Worm (Caenorhabditis elegans): ENCODE results near the gene F17C11.12.

F17C11.12 gene

ce11 chrV:10967594-10968273 lies 31.0 kb upstream of the F17C11.12 start:
- TF ChIP-seq K09A11.1 (tag; optimal IDR thresholded peaks at IDR 0.05; ENCODE audit: insufficient read depth) (no peak), fax-1 (tag; optimal IDR thresholded peaks at IDR 0.05) (no peak), madf-2 (tag; optimal IDR thresholded peaks at IDR 0.05) (no peak), ceh-9 (tag; optimal IDR thresholded peaks at IDR 0.05) (no peak), dmd-4 (tag; optimal IDR thresholded peaks at IDR 0.05; ENCODE audit: borderline replicate concordance) (no peak), Y22D7AL.16 (tag; optimal IDR thresholded peaks at IDR 0.05) (no peak), nhr-232 (tag; optimal IDR thresholded peaks at IDR 0.05) (no peak), pha-4 (tag; optimal IDR thresholded peaks at IDR 0.05) (no peak), ceh-18 (tag; optimal IDR thresholded peaks at IDR 0.05) (no peak), lin-11 (tag; optimal IDR thresholded peaks at IDR 0.05) (no peak), pha-2 (tag; optimal IDR thresholded peaks at IDR 0.05) (no peak), hlh-15 (tag; optimal IDR thresholded peaks at IDR 0.05) (no peak)

ce11 chrV:10966874-10967273 lies 30.2 kb upstream of the F17C11.12 start:
- TF ChIP-seq hlh-8 (tag; optimal IDR thresholded peaks at IDR 0.05) = no peak
- TF ChIP-seq ceh-18 (tag; optimal IDR thresholded peaks at IDR 0.05) = no peak
- TF ChIP-seq ceh-34 (tag; optimal IDR thresholded peaks at IDR 0.05) = no peak
- no peak for TF ChIP-seq syd-9 (tag; optimal IDR thresholded peaks at IDR 0.05)
- TF ChIP-seq hlh-15 (tag; optimal IDR thresholded peaks at IDR 0.05) = no peak
- TF ChIP-seq mec-3 (tag; optimal IDR thresholded peaks at IDR 0.05; ENCODE audit: borderline replicate concordance) = no peak
- TF ChIP-seq C08G9.2 (tag; optimal IDR thresholded peaks at IDR 0.05) = no peak
- TF ChIP-seq K09A11.1 (tag; optimal IDR thresholded peaks at IDR 0.05; ENCODE audit: insufficient read depth) = no peak
- no peak for TF ChIP-seq gmeb-2 (tag; optimal IDR thresholded peaks at IDR 0.05)
- TF ChIP-seq fkh-10 (GFP tag; optimal IDR thresholded peaks at IDR 0.05) = no peak
- no peak for TF ChIP-seq ets-4 (tag; optimal IDR thresholded peaks at IDR 0.05)

- TF ChIP-seq ceh-9 (tag; optimal IDR thresholded peaks at IDR 0.05) (no peak), elt-2 (tag; optimal IDR thresholded peaks at IDR 0.05) (no peak), fax-1 (tag; optimal IDR thresholded peaks at IDR 0.05) (no peak), pax-1 (tag; optimal IDR thresholded peaks at IDR 0.05) (no peak), lim-6 (tag; optimal IDR thresholded peaks at IDR 0.05) (no peak), ceh-45 (GFP tag; IDR thresholded peaks at IDR 0.05) (no peak), zip-5 (tag; optimal IDR thresholded peaks at IDR 0.05) (no peak), che-1 (tag; optimal IDR thresholded peaks at IDR 0.05) (no peak), tbx-2 (tag; optimal IDR thresholded peaks at IDR 0.05) (peak; percentile 72), K02D7.2 (tag; optimal IDR thresholded peaks at IDR 0.05) (no peak), ttx-3 (tag; optimal IDR thresholded peaks at IDR 0.05) (no peak), unc-55 (GFP tag; optimal IDR thresholded peaks at IDR 0.05) (peak; percentile 85), pha-4 (tag; optimal IDR thresholded peaks at IDR 0.05) (no peak), hlh-13 (GFP tag; optimal IDR thresholded peaks at IDR 0.05) (no peak), hlh-6 (tag; optimal IDR thresholded peaks at IDR 0.05) (no peak), ahr-1 (tag; optimal IDR thresholded peaks at IDR 0.05) (no peak), pag-3 (tag; optimal IDR thresholded peaks at IDR 0.05; ENCODE audit: borderline replicate concordance) (no peak), ceh-2 (tag; optimal IDR thresholded peaks at IDR 0.05) (peak; percentile 18), K09A11.1 (tag; optimal IDR thresholded peaks at IDR 0.05; ENCODE audit: insufficient read depth) (no peak), ref-2 (tag; optimal IDR thresholded peaks at IDR 0.05) (peak; percentile 72), madf-2 (tag; optimal IDR thresholded peaks at IDR 0.05) (no peak), dve-1 (tag; optimal IDR thresholded peaks at IDR 0.05) (peak; percentile 85), F13H6.1 (tag; optimal IDR thresholded peaks at IDR 0.05) (no peak), unc-3 (GFP tag; conservative IDR thresholded peaks at IDR 0.05) (no peak), unc-3 (tag; optimal IDR thresholded peaks at IDR 0.05) (no peak), C08G9.2 (tag; optimal IDR thresholded peaks at IDR 0.05) (no peak), syd-9 (tag; optimal IDR thresholded peaks at IDR 0.05) (peak; percentile 25), nfya-1 (tag; optimal IDR thresholded peaks at IDR 0.05) (peak; percentile 88), mec-3 (tag; optimal IDR thresholded peaks at IDR 0.05; ENCODE audit: borderline replicate concordance) (no peak), ceh-22 (tag; optimal IDR thresholded peaks at IDR 0.05) (no peak), ceh-6 (GFP tag; optimal IDR thresholded peaks at IDR 0.05) (no peak), ets-4 (tag; optimal IDR thresholded peaks at IDR 0.05) (peak; percentile 29), nhr-11 (tag; optimal IDR thresholded peaks at IDR 0.05) (no peak), ceh-14 (tag; optimal IDR thresholded peaks at IDR 0.05) (peak; percentile 30), ama-1 (optimal IDR thresholded peaks at IDR 0.05) (no peak), lin-11 (tag; optimal IDR thresholded peaks at IDR 0.05) (no peak), eyg-1 (tag; optimal IDR thresholded peaks at IDR 0.05) (no peak), pat-9 (tag; optimal IDR thresholded peaks at IDR 0.05) (peak; percentile 41)
Observed at ce11 chrV:10965501-10965900, 28.8 kb upstream of the F17C11.12 start, which contains the start of the genes ctf-4 and eef-1G. Gene ctf-4 (minus strand): TSS chrV:10965539. Gene eef-1G (plus strand): TSS chrV:10965719.

All from whole organism, late embryonic.